Fruit fly (Drosophila melanogaster) whole organism, embryonic: Measurements from ENCODE around the gene CG13314.

Source experiments
- Antp ChIP-seq: fragments of 200-800 bp; sonication (Bioruptor generic); optimal IDR thresholded peaks from 3 replicates; lab custom pipeline; 2016; ENCODE audit warnings: missing biosample characterization, missing genetic modification characterization
- Asciz ChIP-seq: fragments of 200-800 bp; sonication (Bioruptor generic); optimal IDR thresholded peaks from 2 replicates; lab custom pipeline; 2017; ENCODE audit warnings: missing biosample characterization, mild to moderate bottlenecking, missing genetic modification characterization, missing genetic modification reagents
- CG10267 ChIP-seq: fragments of 200-800 bp; sonication (Bioruptor generic); optimal IDR thresholded peaks from 2 replicates; lab custom pipeline; 2018; ENCODE audit warnings: missing biosample characterization, mild to moderate bottlenecking, missing genetic modification characterization, moderate library complexity
- CG11504 ChIP-seq: fragments of 200-800 bp; sonication (Bioruptor generic); optimal IDR thresholded peaks from 3 replicates; lab custom pipeline; 2019; ENCODE audit warnings: missing biosample characterization, mild to moderate bottlenecking, missing genetic modification characterization, moderate library complexity
- CG12299 ChIP-seq: fragments of 200-800 bp; sonication (Bioruptor generic); optimal IDR thresholded peaks from 2 replicates; lab custom pipeline; 2018; ENCODE audit warnings: missing biosample characterization, mild to moderate bottlenecking, missing genetic modification characterization
- CG12659 ChIP-seq: fragments of 200-800 bp; sonication (Bioruptor generic); optimal IDR thresholded peaks from 3 replicates; lab custom pipeline; 2017; ENCODE audit warnings: mild to moderate bottlenecking, missing biosample characterization, missing genetic modification reagents, missing genetic modification characterization
- CG12769 ChIP-seq: fragments of 200-800 bp; sonication (Bioruptor generic); optimal IDR thresholded peaks from 2 replicates; lab custom pipeline; 2019; ENCODE audit warnings: missing biosample characterization, mild to moderate bottlenecking, missing genetic modification characterization, moderate library complexity
- CG13287 ChIP-seq: fragments of 200-800 bp; sonication (Bioruptor generic); IDR thresholded peaks from 2 replicates; pipeline ENCODE4 v1.3.6; 2022; ENCODE audit warnings: missing biosample characterization, missing genetic modification characterization; ENCODE audit not compliant: partially characterized antibody
- CG15479 ChIP-seq: fragments of 200-800 bp; sonication (Bioruptor generic); optimal IDR thresholded peaks from 3 replicates; lab custom pipeline; 2019; ENCODE audit warnings: missing biosample characterization, mild to moderate bottlenecking, missing genetic modification characterization, moderate library complexity
- CG15601 ChIP-seq: fragments of 200-800 bp; sonication (Bioruptor generic); optimal IDR thresholded peaks from 3 replicates; lab custom pipeline; 2019; ENCODE audit warnings: missing biosample characterization, mild to moderate bottlenecking, missing genetic modification characterization, moderate library complexity
- CG1603 ChIP-seq: fragments of 200-800 bp; sonication (Bioruptor generic); optimal IDR thresholded peaks from 2 replicates; lab custom pipeline; 2019; ENCODE audit warnings: missing biosample characterization, mild to moderate bottlenecking, missing genetic modification characterization, moderate library complexity
- CG17361 ChIP-seq: fragments of 200-800 bp; sonication (Bioruptor generic); IDR thresholded peaks from 3 replicates; pipeline ENCODE4 v1.3.6; 2022; ENCODE audit warnings: missing biosample characterization, missing genetic modification characterization
- CG17829 ChIP-seq: fragments of 200-800 bp; optimal IDR thresholded peaks from 2 replicates; lab custom pipeline; 2019; ENCODE audit warnings: missing biosample characterization, mild to moderate bottlenecking, missing genetic modification characterization, moderate library complexity
- CG18262 ChIP-seq: fragments of 200-800 bp; optimal IDR thresholded peaks from 3 replicates; lab custom pipeline; 2019; ENCODE audit warnings: missing biosample characterization, mild to moderate bottlenecking, missing genetic modification characterization, moderate library complexity
- CG3163 ChIP-seq: fragments of 200-800 bp; sonication (Bioruptor generic); optimal IDR thresholded peaks from 3 replicates; lab custom pipeline; 2016; ENCODE audit warnings: missing biosample characterization, missing genetic modification characterization
- CG32767 ChIP-seq: fragments of 200-800 bp; sonication (Bioruptor generic); IDR thresholded peaks from 2 replicates; pipeline ENCODE4 v1.3.6; 2022; ENCODE audit warnings: missing biosample characterization, missing genetic modification characterization
- CG3847 ChIP-seq: fragments of 200-800 bp; sonication (Bioruptor generic); IDR thresholded peaks from 2 replicates; pipeline ENCODE4 v1.3.6; 2022; ENCODE audit warnings: missing biosample characterization, missing genetic modification characterization
- CG4820 ChIP-seq: fragments of 200-800 bp; sonication (Bioruptor generic); optimal IDR thresholded peaks from 3 replicates; lab custom pipeline; 2016; ENCODE audit warnings: missing biosample characterization, missing genetic modification characterization
- CG5180 ChIP-seq: fragments of 200-800 bp; sonication (Bioruptor generic); optimal IDR thresholded peaks from 3 replicates; lab custom pipeline; 2017; ENCODE audit warnings: missing biosample characterization, missing genetic modification characterization, mild to moderate bottlenecking, moderate library complexity, missing genetic modification reagents
- CG5245 ChIP-seq: fragments of 200-800 bp; sonication (Bioruptor generic); optimal IDR thresholded peaks from 3 replicates; lab custom pipeline; 2016; ENCODE audit warnings: missing biosample characterization, missing genetic modification characterization
- CG6854 ChIP-seq: fragments of 200-800 bp; sonication (Bioruptor generic); optimal IDR thresholded peaks from 3 replicates; lab custom pipeline; 2017; ENCODE audit warnings: missing biosample characterization, mild to moderate bottlenecking, missing genetic modification characterization
- CG9817 ChIP-seq: fragments of 200-800 bp; sonication (Bioruptor generic); optimal IDR thresholded peaks from 2 replicates; lab custom pipeline; 2018; ENCODE audit warnings: missing biosample characterization, mild to moderate bottlenecking, missing genetic modification characterization, moderate library complexity
- Dbx ChIP-seq: fragments of 200-800 bp; sonication (Bioruptor generic); IDR thresholded peaks from 3 replicates; pipeline ENCODE4 v1.3.6; 2022; ENCODE audit warnings: missing biosample characterization, missing genetic modification characterization
- ERR ChIP-seq: fragments of 200-800 bp; sonication (Bioruptor generic); optimal IDR thresholded peaks from 2 replicates; lab custom pipeline; 2016; ENCODE audit warnings: missing biosample characterization, missing genetic modification characterization
- Ets65A ChIP-seq: fragments of 200-800 bp; sonication (Bioruptor generic); peaks from one replicate; lab custom pipeline; 2016; ENCODE audit warnings: missing biosample characterization, missing genetic modification characterization
- Ets97D ChIP-seq: fragments of 200-800 bp; sonication (Bioruptor generic); optimal IDR thresholded peaks from 3 replicates; lab custom pipeline; 2016; ENCODE audit warnings: missing biosample characterization, missing genetic modification characterization
- Hand ChIP-seq: fragments of 200-800 bp; sonication (Bioruptor generic); optimal IDR thresholded peaks from 2 replicates; lab custom pipeline; 2017; ENCODE audit warnings: mild to moderate bottlenecking, missing biosample characterization, missing genetic modification reagents, missing genetic modification characterization
- Hr78 ChIP-seq, 2 experiments: fragments of 200-800 bp in 1 of 2; fragments of >200 bp in 1 of 2; sonication (Bioruptor generic) in 1 of 2; optimal IDR thresholded peaks; 2 replicates each; lab custom pipeline; 2017 to 2019; ENCODE audit warnings: missing biosample characterization in 2 of 2, missing genetic modification characterization in 2 of 2, mild to moderate bottlenecking in 1 of 2, moderate library complexity in 1 of 2
- Jarid2 ChIP-seq: fragments of 200-800 bp; sonication (Bioruptor generic); optimal IDR thresholded peaks from 3 replicates; lab custom pipeline; 2017; ENCODE audit warnings: mild to moderate bottlenecking, missing biosample characterization, missing genetic modification reagents, missing genetic modification characterization
- Lhr ChIP-seq: fragments of 200-800 bp; sonication (Bioruptor generic); optimal IDR thresholded peaks from 3 replicates; lab custom pipeline; 2017; ENCODE audit warnings: mild to moderate bottlenecking, missing biosample characterization, missing genetic modification reagents, missing genetic modification characterization
- MESR4 ChIP-seq: fragments of 200-800 bp; sonication (Bioruptor generic); optimal IDR thresholded peaks from 2 replicates; lab custom pipeline; 2018; ENCODE audit warnings: missing biosample characterization, mild to moderate bottlenecking, missing genetic modification characterization, moderate library complexity
- Mad ChIP-seq: fragments of 200-800 bp; sonication (Bioruptor generic); optimal IDR thresholded peaks from 2 replicates; lab custom pipeline; 2016; ENCODE audit warnings: missing biosample characterization, missing genetic modification characterization
- Med ChIP-seq: fragments of 200-800 bp; sonication (Bioruptor generic); peaks from one replicate; lab custom pipeline; 2016; ENCODE audit warnings: missing biosample characterization, missing genetic modification characterization, mild to moderate bottlenecking, inconsistent platforms, moderate library complexity
- Optix ChIP-seq: fragments of 200-800 bp; sonication (Bioruptor generic); IDR thresholded peaks from 3 replicates; pipeline ENCODE4 v1.3.6; 2022; ENCODE audit warnings: missing biosample characterization, missing genetic modification characterization
- Scr ChIP-seq: fragments of 200-800 bp; sonication (Bioruptor generic); IDR thresholded peaks from 2 replicates; pipeline ENCODE4 v1.3.6; 2022; ENCODE audit warnings: missing biosample characterization, missing genetic modification characterization; ENCODE audit not compliant: partially characterized antibody
- Trl ChIP-seq, 3 experiments: fragments of >200 bp in 2 of 3; fragments of 200-800 bp in 1 of 3; sonication (Bioruptor generic) in 1 of 3; optimal IDR thresholded peaks; 2 replicates in 1 of 3; 3 replicates in 2 of 3; lab custom pipeline; 2016 to 2017; ENCODE audit warnings: missing biosample characterization in 1 of 3, missing genetic modification characterization in 1 of 3
- ap ChIP-seq: fragments of 200-800 bp; sonication (Bioruptor generic); IDR thresholded peaks from 2 replicates; pipeline ENCODE4 v1.3.6; 2022; ENCODE audit warnings: missing biosample characterization, missing genetic modification characterization
- bsh ChIP-seq, 2 experiments: fragments of 200-800 bp; sonication (Bioruptor generic); optimal IDR thresholded peaks; 2 replicates each; lab custom pipeline; 2017 to 2018; ENCODE audit warnings: mild to moderate bottlenecking in 2 of 2, missing biosample characterization in 2 of 2, missing genetic modification characterization in 2 of 2, moderate library complexity in 1 of 2
- da ChIP-seq: fragments of 200-800 bp; sonication (Bioruptor generic); optimal IDR thresholded peaks from 2 replicates; lab custom pipeline; 2016; ENCODE audit warnings: missing biosample characterization, missing genetic modification characterization
- fu2 ChIP-seq: fragments of 200-800 bp; sonication (Bioruptor generic); optimal IDR thresholded peaks from 2 replicates; lab custom pipeline; 2016; ENCODE audit warnings: missing biosample characterization, missing genetic modification characterization
- ind ChIP-seq: fragments of 200-800 bp; sonication (Bioruptor generic); optimal IDR thresholded peaks from 3 replicates; lab custom pipeline; 2016; ENCODE audit warnings: missing biosample characterization, missing genetic modification characterization
- inv ChIP-seq: fragments of 200-800 bp; sonication (Bioruptor generic); IDR thresholded peaks from 2 replicates; pipeline ENCODE4 v1.3.6; 2022; ENCODE audit warnings: missing biosample characterization, missing genetic modification characterization; ENCODE audit not compliant: partially characterized antibody
- jumu ChIP-seq: fragments of 200-800 bp; sonication (Bioruptor generic); optimal IDR thresholded peaks from 3 replicates; lab custom pipeline; 2016; ENCODE audit warnings: missing biosample characterization, missing genetic modification characterization
- maf-S ChIP-seq: fragments of 200-800 bp; sonication (Bioruptor generic); optimal IDR thresholded peaks from 2 replicates; lab custom pipeline; 2016; ENCODE audit warnings: missing biosample characterization, missing genetic modification characterization
- mam ChIP-seq: fragments of 200-800 bp; sonication (Bioruptor generic); optimal IDR thresholded peaks from 3 replicates; lab custom pipeline; 2016; ENCODE audit warnings: missing biosample characterization, missing genetic modification characterization
- mld ChIP-seq: fragments of 200-800 bp; sonication (Bioruptor generic); IDR thresholded peaks from 3 replicates; pipeline ENCODE4 v1.3.6; 2022; ENCODE audit warnings: missing biosample characterization, missing genetic modification characterization; ENCODE audit not compliant: partially characterized antibody
- pum ChIP-seq: fragments of 200-800 bp; sonication (Bioruptor generic); optimal IDR thresholded peaks from 2 replicates; lab custom pipeline; 2016; ENCODE audit warnings: missing biosample characterization, missing genetic modification characterization
- so ChIP-seq: fragments of 200-800 bp; sonication (Bioruptor generic); IDR thresholded peaks from 3 replicates; pipeline ENCODE4 v1.3.6; 2022; ENCODE audit warnings: missing biosample characterization, missing genetic modification characterization
- ttk ChIP-seq: fragments of 200-800 bp; sonication (Bioruptor generic); IDR thresholded peaks from 2 replicates; pipeline ENCODE4 v2.1.2; 2022; ENCODE audit warnings: missing biosample characterization, missing genetic modification characterization

Gene CG13314

DNA sequence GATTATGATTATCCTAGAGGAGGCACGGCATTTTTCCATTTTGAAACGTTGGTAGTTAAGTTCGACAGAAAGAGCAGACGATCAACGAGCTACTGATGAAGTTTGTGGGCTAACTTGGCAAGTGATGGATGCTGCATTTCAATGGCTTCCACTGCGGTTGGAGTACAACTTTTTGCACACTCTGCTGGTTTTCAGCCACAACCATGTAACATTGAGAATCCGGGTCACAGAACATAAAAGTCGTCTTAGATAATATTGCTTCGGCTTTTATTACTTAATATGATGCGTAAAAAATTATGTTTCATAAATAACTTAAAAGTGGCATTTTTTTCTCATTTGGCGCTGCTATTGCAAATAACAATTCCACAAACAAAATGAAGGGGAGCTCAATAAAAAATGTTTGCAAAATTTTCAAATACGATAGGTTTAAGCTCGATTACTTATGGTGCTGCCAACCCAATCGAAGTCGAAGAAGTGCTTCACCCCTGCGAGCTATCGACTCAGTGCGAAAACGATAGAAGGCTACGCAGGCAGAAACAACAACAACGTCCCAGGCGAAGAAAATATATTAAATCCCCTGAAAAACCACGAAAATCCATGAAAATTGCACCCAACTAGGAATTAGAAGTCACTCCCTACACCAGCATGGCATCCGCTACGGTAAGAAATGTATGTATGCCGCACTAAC, 15.1 kb upstream of the CG13314 start, which contains the start of the genes CG5653 and CG5021 (continued):
- TF ChIP-seq pum (GFP tag; lab: Kevin White, UChicago) (no peak), ttk (GFP tag; lab: Robert Waterston, UW) (no peak), mld (GFP tag; lab: Robert Waterston, UW) (no peak), Lhr (GFP tag; lab: Kevin White, UChicago) (no peak), ind (GFP tag; lab: Kevin White, UChicago) (no peak), CG32767 (GFP tag; lab: Robert Waterston, UW) (no peak), ERR (no peak), maf-S (no peak), CG12299 (tag; lab: Kevin White, UChicago) (no peak), CG17829 (no peak), Mad (GFP tag; lab: Kevin White, UChicago) (no peak), Antp (GFP tag; lab: Kevin White, UChicago) (no peak), CG3847 (GFP tag; lab: Robert Waterston, UW) (peak; percentile 59), inv (GFP tag; lab: Robert Waterston, UW) (no peak), CG18262 (tag; lab: Kevin White, UChicago) (no peak), CG5180 (GFP tag; lab: Kevin White, UChicago) (no peak), Optix (GFP tag; lab: Robert Waterston, UW) (no peak), so (GFP tag; lab: Robert Waterston, UW) (no peak), da (GFP tag; lab: Kevin White, UChicago) (no peak), Asciz (GFP tag; lab: Kevin White, UChicago) (no peak), fu2 (GFP tag; lab: Kevin White, UChicago) (no peak), CG11504 (tag; lab: Kevin White, UChicago) (no peak), Scr (peak; percentile 47), jumu (GFP tag; lab: Kevin White, UChicago) (no peak), Jarid2 (GFP tag; lab: Kevin White, UChicago) (no peak), MESR4 (peak; percentile 48), Dbx (GFP tag; lab: Robert Waterston, UW) (no peak), CG10267 (tag; lab: Kevin White, UChicago) (no peak), Med (GFP tag; lab: Kevin White, UChicago) (peak; percentile 24), CG3163 (GFP tag; lab: Kevin White, UChicago) (no peak), Hand (GFP tag; lab: Kevin White, UChicago) (no peak), bsh (GFP tag; optimal IDR thresholded peaks at IDR 0.05; lab: Kevin White, UChicago) (no peak), Hr78 (GFP tag; optimal IDR thresholded peaks at IDR 0.05; lab: Kevin White, UChicago) (no peak), CG4820 (GFP tag; lab: Kevin White, UChicago) (no peak), Trl (optimal IDR thresholded peaks at IDR 0.05; lab: Kevin White, UChicago) (no peak), Trl (GFP tag; optimal IDR thresholded peaks at IDR 0.05; lab: Kevin White, UChicago) (no peak), CG15479 (GFP tag; lab: Kevin White, UChicago) (no peak), mam (GFP tag; lab: Kevin White, UChicago) (no peak), CG5245 (GFP tag; lab: Kevin White, UChicago) (no peak), CG6854 (GFP tag; lab: Kevin White, UChicago) (no peak), CG15601 (tag; lab: Kevin White, UChicago) (no peak), CG1603 (tag; lab: Kevin White, UChicago) (no peak), Ets97D (GFP tag; lab: Kevin White, UChicago) (no peak), CG17361 (no peak), Ets65A (GFP tag; lab: Kevin White, UChicago) (no peak), CG12769 (no peak), ap (GFP tag; lab: Robert Waterston, UW) (no peak), CG13287 (GFP tag; lab: Robert Waterston, UW) (peak; percentile 71), CG9817 (tag; lab: Kevin White, UChicago) (no peak), CG12659 (GFP tag; lab: Kevin White, UChicago) (peak; percentile 22)
